Worm (Caenorhabditis elegans) whole organism, early embryonic: ENCODE measurements around the gene mig-6.

Experiments used
- B0310.2 ChIP-seq: sonication (generic microtip); optimal IDR thresholded peaks from 2 replicates; lab custom pipeline; 2016; ENCODE audit warnings: mild to moderate bottlenecking, missing genetic modification characterization, missing compliant biosample characterization
- F13C5.2 ChIP-seq: sonication (generic microtip); optimal IDR thresholded peaks from 2 replicates; lab custom pipeline; 2017; ENCODE audit warnings: mild to moderate bottlenecking, missing genetic modification characterization, inconsistent platforms, missing compliant biosample characterization
- aly-1 ChIP-seq: sonication (generic microtip); optimal IDR thresholded peaks from 2 replicates; lab custom pipeline; 2016; ENCODE audit warnings: missing genetic modification characterization, missing compliant biosample characterization
- ama-1 ChIP-seq: fragments of 150-350 bp; optimal IDR thresholded peaks from 2 replicates; lab custom pipeline; 2014
- ceh-13 ChIP-seq: fragments of 200-800 bp; sonication (Bioruptor generic); optimal IDR thresholded peaks from 2 replicates; lab custom pipeline; 2018; ENCODE audit warnings: mild to moderate bottlenecking, missing genetic modification characterization, missing compliant biosample characterization
- ceh-36 ChIP-seq: sonication (generic microtip); optimal IDR thresholded peaks from 2 replicates; lab custom pipeline; 2016; ENCODE audit warnings: missing genetic modification characterization, inconsistent platforms, missing compliant biosample characterization
- ets-7 ChIP-seq: sonication (generic microtip); optimal IDR thresholded peaks from 2 replicates; lab custom pipeline; 2016; ENCODE audit warnings: missing genotype, missing genetic modification characterization, missing compliant biosample characterization
- flt-1 ChIP-seq: fragments of 200-800 bp; sonication (Bioruptor generic); IDR thresholded peaks from 2 replicates; pipeline ENCODE4 v1.3.6; 2022; ENCODE audit warnings: missing genetic modification characterization, missing compliant biosample characterization
- hmbx-1 ChIP-seq: sonication (generic microtip); optimal IDR thresholded peaks from 2 replicates; lab custom pipeline; 2016; ENCODE audit warnings: mild to moderate bottlenecking, missing genetic modification characterization, missing compliant biosample characterization
- hmg-4 ChIP-seq: fragments of 200-800 bp; sonication (Bioruptor generic); optimal IDR thresholded peaks from 2 replicates; lab custom pipeline; 2018; ENCODE audit warnings: mild to moderate bottlenecking, missing genetic modification characterization, missing compliant biosample characterization
- hnd-1 ChIP-seq: sonication (generic microtip); optimal IDR thresholded peaks from 2 replicates; lab custom pipeline; 2016; ENCODE audit warnings: missing genetic modification characterization, missing compliant biosample characterization
- pes-1 ChIP-seq: fragments of 200-800 bp; sonication (Bioruptor generic); IDR thresholded peaks from 2 replicates; pipeline ENCODE4 v1.3.6; 2022; ENCODE audit warnings: missing genetic modification reagents, missing genetic modification characterization, missing compliant biosample characterization
- scrt-1 ChIP-seq: fragments of 200-800 bp; sonication (Bioruptor generic); IDR thresholded peaks from 2 replicates; pipeline ENCODE4 v1.3.6; 2022; ENCODE audit warnings: missing genetic modification characterization, missing compliant biosample characterization
- sea-1 ChIP-seq: fragments of 200-800 bp; sonication (Bioruptor generic); conservative IDR thresholded peaks from 2 replicates; pipeline ENCODE4 v1.3.6; 2022; ENCODE audit warnings: missing genetic modification characterization, missing compliant biosample characterization
- tbx-11 ChIP-seq: fragments of 200-800 bp; sonication (Bioruptor generic); IDR thresholded peaks from 2 replicates; pipeline ENCODE4 v1.3.6; 2022; ENCODE audit warnings: missing genetic modification characterization, missing compliant biosample characterization
- tbx-37 ChIP-seq: fragments of 200-800 bp; sonication (Bioruptor generic); conservative IDR thresholded peaks from 2 replicates; pipeline ENCODE4 v1.3.6; 2022; ENCODE audit warnings: missing genetic modification reagents, missing genetic modification characterization, missing compliant biosample characterization
- tra-4 ChIP-seq: sonication (generic microtip); optimal IDR thresholded peaks from 2 replicates; lab custom pipeline; 2017; ENCODE audit warnings: missing genetic modification characterization, missing compliant biosample characterization

mig-6 gene

DNA sequence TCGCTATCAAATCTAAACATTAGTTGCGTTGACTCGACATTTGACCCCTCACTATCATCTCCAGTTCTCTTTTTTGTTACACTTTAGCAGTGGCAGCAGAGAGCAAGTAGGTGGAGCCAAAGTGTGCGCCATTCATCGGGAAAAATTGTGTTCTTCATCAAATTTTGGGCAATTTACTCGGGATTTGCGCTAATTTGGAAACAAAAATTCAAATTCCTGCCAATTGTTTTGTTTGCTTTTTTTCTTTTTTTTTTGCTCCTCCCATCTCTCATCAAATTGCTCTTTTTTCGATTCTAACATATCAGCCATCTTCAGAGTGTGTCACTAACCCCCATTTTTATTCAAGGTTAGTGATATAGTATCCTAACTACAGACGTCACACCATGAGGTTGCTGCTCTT is at the start of gene mig-6:
mig-6 (plus strand) TSS at position 301 of the 400 bp plus-strand sequence.
- TF ChIP-seq scrt-1 (GFP tag; lab: Robert Waterston, UW) (no peak), sea-1 (GFP tag; lab: Robert Waterston, UW) (no peak), aly-1 (tag; lab: Kevin White, UChicago) (no peak), ama-1 (lab: Kevin White, UChicago) (no peak), ets-7 (tag; lab: Kevin White, UChicago) (no peak), pes-1 (GFP tag; lab: Robert Waterston, UW) (no peak), hmg-4 (GFP tag; lab: Kevin White, UChicago) (no peak), F13C5.2 (tag; lab: Kevin White, UChicago) (no peak), flt-1 (GFP tag; lab: Robert Waterston, UW) (no peak), tbx-11 (GFP tag; lab: Robert Waterston, UW) (no peak), ceh-36 (tag; lab: Kevin White, UChicago) (no peak), hnd-1 (tag; lab: Kevin White, UChicago) (no peak), hmbx-1 (tag; lab: Kevin White, UChicago) (no peak), tbx-37 (GFP tag; lab: Robert Waterston, UW) (no peak), ceh-13 (no peak), tra-4 (tag; lab: Kevin White, UChicago) (no peak)

DNA sequence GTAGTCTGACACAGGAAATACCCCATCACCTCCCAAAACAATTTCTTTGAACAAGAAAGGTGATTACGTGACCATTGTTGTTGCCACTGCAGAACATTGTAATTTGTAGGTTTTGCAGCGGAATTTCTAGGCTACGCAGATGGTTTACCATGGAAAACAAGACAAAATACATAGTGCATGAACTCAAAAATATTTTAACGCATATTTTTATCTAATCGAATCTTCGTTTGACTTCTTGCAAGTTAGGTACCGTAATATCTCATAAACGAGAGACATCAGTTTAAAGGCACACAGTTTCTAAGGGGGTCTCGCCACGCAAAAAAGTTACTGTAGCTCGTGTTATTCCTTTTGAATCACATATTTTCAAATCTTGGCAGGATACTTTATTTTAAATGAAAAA is 48.0 kb upstream of the mig-6 start:
- TF ChIP-seq aly-1 (tag; lab: Kevin White, UChicago), result no peak
- no peak for TF ChIP-seq hnd-1 (tag; lab: Kevin White, UChicago)
- TF ChIP-seq ceh-36 (tag; lab: Kevin White, UChicago), result no peak
- no peak for TF ChIP-seq ceh-13
- no peak for TF ChIP-seq F13C5.2 (tag; lab: Kevin White, UChicago)
- TF ChIP-seq tbx-11 (GFP tag; lab: Robert Waterston, UW), result no peak
- no peak for TF ChIP-seq B0310.2
- no peak for TF ChIP-seq tra-4 (tag; lab: Kevin White, UChicago)

DNA sequence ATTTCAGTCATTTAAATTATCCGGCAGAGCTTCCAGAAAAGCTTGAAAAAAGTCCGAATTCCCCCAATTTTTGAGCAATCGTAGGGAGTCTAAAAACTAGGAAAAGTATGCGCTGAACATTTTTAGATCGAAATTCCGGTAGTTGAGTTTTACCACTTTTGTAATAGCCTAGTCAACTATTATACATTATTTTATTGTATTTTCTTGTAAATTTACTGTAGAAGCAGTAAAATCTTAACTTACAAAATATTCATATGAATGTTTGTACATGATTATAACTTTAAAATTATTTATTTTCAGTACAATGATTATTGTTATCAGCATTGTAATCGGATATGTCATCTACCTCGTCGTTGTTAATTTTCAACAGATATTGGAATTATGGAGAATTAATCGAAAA is 45.5 kb upstream of the mig-6 start, which contains the start of gene cyp-32A1:
cyp-32A1 (plus strand) TSS at position 301 of the 400 bp plus-strand sequence.
- TF ChIP-seq sea-1 (GFP tag; lab: Robert Waterston, UW), result no peak
- TF ChIP-seq hnd-1 (tag; lab: Kevin White, UChicago), result no peak

DNA sequence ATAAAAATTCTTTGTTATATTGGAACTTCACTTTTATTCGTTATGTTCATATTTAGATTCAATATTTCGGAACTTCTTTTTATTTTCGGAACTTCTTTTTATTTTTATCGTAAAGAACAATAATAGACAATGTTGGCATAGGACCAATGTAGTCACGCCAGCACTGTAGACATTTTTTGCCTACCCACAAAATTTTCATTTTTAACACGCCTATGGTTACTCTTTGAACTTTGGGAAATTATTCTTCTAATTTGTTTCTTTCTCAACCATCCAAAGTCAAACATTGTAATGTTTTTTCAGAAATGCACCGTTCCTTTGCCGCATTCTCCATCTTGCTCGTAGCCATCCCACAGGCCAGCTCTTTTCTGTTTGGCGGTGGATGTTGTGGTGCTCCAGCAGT is 41.9 kb upstream of the mig-6 start, which contains the start of gene C26F1.1:
C26F1.1 (plus strand) TSS at position 301 of the 400 bp plus-strand sequence.
- TF ChIP-seq hmbx-1 (tag; lab: Kevin White, UChicago), result no peak
- TF ChIP-seq aly-1 (tag; lab: Kevin White, UChicago), result no peak
- no peak for TF ChIP-seq pes-1 (GFP tag; lab: Robert Waterston, UW)

DNA sequence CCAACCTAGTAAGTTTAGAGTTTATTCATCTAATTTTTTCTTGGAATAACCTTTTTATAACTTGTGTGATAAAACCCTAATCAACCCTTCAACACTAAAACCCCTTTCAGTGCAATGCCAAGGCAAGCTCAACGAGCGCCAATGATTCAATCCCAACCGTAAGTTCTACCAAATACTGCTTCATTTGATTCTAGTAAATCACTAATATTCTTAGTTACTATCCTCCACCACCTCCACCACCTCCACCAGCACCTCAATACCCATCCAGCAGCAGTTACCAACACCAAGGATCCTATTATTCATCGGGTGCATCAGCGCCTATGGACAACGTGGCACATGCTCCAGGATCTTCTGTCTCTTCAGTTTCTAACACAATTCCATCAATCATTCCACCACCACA is 41.1 kb upstream of the mig-6 start:
- TF ChIP-seq tbx-37 (GFP tag; lab: Robert Waterston, UW) (no peak), ama-1 (lab: Kevin White, UChicago) (no peak), F13C5.2 (tag; lab: Kevin White, UChicago) (no peak), hnd-1 (tag; lab: Kevin White, UChicago) (no peak), tra-4 (tag; lab: Kevin White, UChicago) (no peak), pes-1 (GFP tag; lab: Robert Waterston, UW) (no peak), aly-1 (tag; lab: Kevin White, UChicago) (no peak), tbx-11 (GFP tag; lab: Robert Waterston, UW) (no peak), ceh-13 (no peak), ceh-36 (tag; lab: Kevin White, UChicago) (no peak), hmg-4 (GFP tag; lab: Kevin White, UChicago) (no peak), flt-1 (GFP tag; lab: Robert Waterston, UW) (no peak), scrt-1 (GFP tag; lab: Robert Waterston, UW) (no peak), hmbx-1 (tag; lab: Kevin White, UChicago) (no peak), B0310.2 (no peak)

DNA sequence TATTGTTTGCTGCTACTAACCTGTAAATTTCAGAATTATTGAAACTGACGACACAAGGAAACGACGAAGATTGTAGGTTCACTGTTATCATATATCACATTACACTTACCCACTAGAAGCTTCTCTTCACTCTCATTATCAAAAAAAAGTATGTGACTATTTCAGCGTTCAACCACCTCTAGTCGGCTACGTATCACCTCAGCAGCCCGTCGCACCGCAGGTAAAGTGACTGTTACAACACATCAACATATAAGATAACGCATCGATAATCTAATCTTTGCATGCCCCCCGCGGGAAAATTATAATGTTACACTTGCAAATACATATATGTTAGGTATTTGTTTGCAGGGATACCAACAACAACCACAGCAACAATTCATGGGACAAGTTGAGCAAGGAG is 40.4 kb upstream of the mig-6 start:
- TF ChIP-seq ceh-36 (tag; lab: Kevin White, UChicago), result no peak
- no peak for TF ChIP-seq tra-4 (tag; lab: Kevin White, UChicago)
- no peak for TF ChIP-seq flt-1 (GFP tag; lab: Robert Waterston, UW)
- TF ChIP-seq tbx-37 (GFP tag; lab: Robert Waterston, UW), result no peak
- no peak for TF ChIP-seq ceh-13
- no peak for TF ChIP-seq B0310.2
- no peak for TF ChIP-seq ama-1 (lab: Kevin White, UChicago)
- no peak for TF ChIP-seq hmbx-1 (tag; lab: Kevin White, UChicago)
- no peak for TF ChIP-seq tbx-11 (GFP tag; lab: Robert Waterston, UW)
- no peak for TF ChIP-seq scrt-1 (GFP tag; lab: Robert Waterston, UW)
- TF ChIP-seq F13C5.2 (tag; lab: Kevin White, UChicago), result no peak
- no peak for TF ChIP-seq sea-1 (GFP tag; lab: Robert Waterston, UW)
- no peak for TF ChIP-seq ets-7 (tag; lab: Kevin White, UChicago)
- no peak for TF ChIP-seq hnd-1 (tag; lab: Kevin White, UChicago)
- TF ChIP-seq hmg-4 (GFP tag; lab: Kevin White, UChicago), result no peak
- TF ChIP-seq aly-1 (tag; lab: Kevin White, UChicago), result no peak
- TF ChIP-seq pes-1 (GFP tag; lab: Robert Waterston, UW), result no peak

DNA sequence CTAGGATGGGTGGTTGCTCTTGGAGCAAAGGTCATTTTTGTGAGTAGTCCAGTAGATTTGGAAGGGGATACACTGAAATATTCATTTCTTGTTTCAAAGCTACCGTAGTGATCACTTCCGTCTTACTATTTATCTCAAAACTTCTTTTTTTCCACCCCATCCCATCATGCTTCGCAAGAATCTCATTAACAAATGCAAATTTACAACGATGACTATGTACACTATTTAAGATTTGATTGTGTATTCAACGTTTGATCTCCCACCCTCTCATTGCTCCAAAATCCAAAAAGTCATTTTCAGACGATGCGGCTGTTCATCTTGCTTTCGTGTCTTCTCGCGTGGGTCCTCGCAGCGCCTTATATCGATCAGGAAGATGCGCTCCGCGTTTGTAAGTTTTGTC is 34.0 kb upstream of the mig-6 start, which contains the start of gene flp-21:
flp-21 (plus strand) TSS at position 301 of the 400 bp plus-strand sequence.
- TF ChIP-seq F13C5.2 (tag; lab: Kevin White, UChicago) (no peak), B0310.2 (no peak), hmbx-1 (tag; lab: Kevin White, UChicago) (no peak), sea-1 (GFP tag; lab: Robert Waterston, UW) (no peak), hnd-1 (tag; lab: Kevin White, UChicago) (no peak), scrt-1 (GFP tag; lab: Robert Waterston, UW) (no peak), hmg-4 (GFP tag; lab: Kevin White, UChicago) (no peak), ama-1 (lab: Kevin White, UChicago) (no peak), ceh-13 (no peak), flt-1 (GFP tag; lab: Robert Waterston, UW) (no peak)
